Worm (Caenorhabditis elegans): ENCODE results near the gene H05C05.2.

Gene H05C05.2

DNA sequence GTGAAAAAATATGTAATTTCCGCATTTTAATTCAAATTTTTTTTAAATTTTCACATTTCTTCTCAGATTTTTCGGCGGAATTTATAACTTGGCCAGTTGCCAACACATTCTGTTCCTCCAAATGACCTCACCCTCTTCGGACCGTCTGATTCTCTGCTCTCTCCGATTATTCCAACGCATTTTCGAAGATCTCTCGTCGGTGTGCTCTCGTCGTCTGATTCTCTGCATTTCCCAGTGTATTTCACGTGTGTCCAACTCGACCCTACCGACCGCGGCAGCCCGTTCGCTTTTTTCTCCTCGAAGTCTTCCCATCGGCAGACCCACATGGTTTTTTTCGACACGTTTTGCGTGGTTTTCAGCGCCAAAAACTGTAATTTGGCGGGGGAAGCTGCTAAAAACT, 18.2 kb downstream of the H05C05.2 start:
- TF ChIP-seq F57A8.1 (GFP tag; optimal IDR thresholded peaks at IDR 0.05) (no peak), gei-17 (GFP tag; optimal IDR thresholded peaks at IDR 0.05) (no peak), mcd-1 (GFP tag; IDR thresholded peaks at IDR 0.05) (peak; percentile 36), cebp-1 (GFP tag; IDR thresholded peaks at IDR 0.05) (no peak), cebp-1 (tag; optimal IDR thresholded peaks at IDR 0.05) (peak; percentile 37), hmg-1.2 (GFP tag; IDR thresholded peaks at IDR 0.05) (peak; percentile 95), lin-26 (GFP tag; IDR thresholded peaks at IDR 0.05) (no peak), attf-6 (GFP tag; IDR thresholded peaks at IDR 0.05) (no peak), madf-6 (GFP tag; IDR thresholded peaks at IDR 0.05) (0 out of 2 replicates have a peak, but pooled peaks have one; percentile 18), attf-5 (GFP tag; optimal IDR thresholded peaks at IDR 0.05) (peak; percentile 38), rcor-1 (GFP tag; IDR thresholded peaks at IDR 0.05) (0 out of 2 replicates have a peak, but pooled peaks have one; percentile 25), sdz-38 (tag; optimal IDR thresholded peaks at IDR 0.05) (no peak), F10E7.11 (tag; optimal IDR thresholded peaks at IDR 0.05) (no peak), zfh-2 (GFP tag; conservative IDR thresholded peaks at IDR 0.05) (peak; percentile 50; the same call in 1 of the 2 replicates), nfyb-1 (GFP tag; IDR thresholded peaks at IDR 0.05) (no peak)

DNA sequence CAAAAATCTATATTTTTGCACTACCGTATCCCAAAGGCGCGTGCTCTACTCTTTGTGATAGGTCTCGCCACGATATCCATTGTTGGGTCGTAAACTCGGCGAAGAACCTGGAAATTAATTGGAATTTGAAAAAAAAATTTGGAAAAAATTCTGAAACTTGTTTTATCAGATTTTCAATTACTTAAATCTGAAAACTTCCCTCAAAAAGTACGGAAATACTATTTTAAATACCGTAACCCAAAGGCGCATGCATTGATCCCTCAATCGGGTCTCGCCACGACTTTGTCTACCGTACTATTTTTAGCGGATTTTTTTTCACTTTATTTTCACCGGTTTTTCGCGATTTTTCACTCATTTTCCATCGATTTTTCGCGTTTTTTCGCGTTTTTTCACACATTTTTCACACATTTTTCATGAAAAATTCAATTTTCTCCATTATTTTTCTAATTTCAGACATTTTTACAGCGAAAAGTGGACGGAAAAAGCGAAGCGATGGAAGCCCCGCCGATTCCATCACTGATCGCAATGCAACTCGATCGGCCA, 18.7 kb downstream of the H05C05.2 start, which contains the start of gene H05C05.1:
H05C05.1 (plus strand) TSS at position 493 of the 543 bp plus-strand sequence.
- TF ChIP-seq lsy-27 (tag; optimal IDR thresholded peaks at IDR 0.05; ENCODE audit: borderline replicate concordance, insufficient read depth), result no peak
- peak; percentile 44 for TF ChIP-seq snpc-1.3 (tag; optimal IDR thresholded peaks at IDR 0.05; ENCODE audit: insufficient read depth)
- TF ChIP-seq hsf-1 (GFP tag; IDR thresholded peaks at IDR 0.05), result peak; percentile 60; the same call in 1 of the 2 replicates
- TF ChIP-seq madf-6 (GFP tag; IDR thresholded peaks at IDR 0.05), result peak; percentile 96
- peak; percentile 100 for TF ChIP-seq lsl-1 (GFP tag; optimal IDR thresholded peaks at IDR 0.05)
- TF ChIP-seq efl-1 (GFP tag; optimal IDR thresholded peaks at IDR 0.05), result peak; percentile 71
- TF ChIP-seq B0019.2 (GFP tag; conservative IDR thresholded peaks at IDR 0.05), result 0 out of 2 replicates have a peak, but pooled peaks have one; percentile 24
- no peak for TF ChIP-seq F22D6.2 (tag; optimal IDR thresholded peaks at IDR 0.05)
- no peak for TF ChIP-seq lin-26 (GFP tag; IDR thresholded peaks at IDR 0.05)
- TF ChIP-seq dpl-1 (GFP tag; optimal IDR thresholded peaks at IDR 0.05), result peak; percentile 38
- peak; percentile 78 for TF ChIP-seq dox-1 (GFP tag; IDR thresholded peaks at IDR 0.05)
- TF ChIP-seq madf-3 (GFP tag; IDR thresholded peaks at IDR 0.05), result no peak
- peak; percentile 20 for TF ChIP-seq athp-1 (tag; optimal IDR thresholded peaks at IDR 0.05)
- no peak for TF ChIP-seq Y53F4B.3 (GFP tag; IDR thresholded peaks at IDR 0.05)
- TF ChIP-seq tlf-1 (GFP tag; optimal IDR thresholded peaks at IDR 0.05), result peak; percentile 66
- peak; percentile 78 for TF ChIP-seq ceh-91 (GFP tag; IDR thresholded peaks at IDR 0.05)
- peak; percentile 45 for TF ChIP-seq lin-54 (GFP tag; optimal IDR thresholded peaks at IDR 0.05)
- no peak for TF ChIP-seq attf-5 (GFP tag; optimal IDR thresholded peaks at IDR 0.05)
- 0 out of 2 replicates have a peak, but pooled peaks have one; percentile 45 for TF ChIP-seq Y95B8A.8 (GFP tag; IDR thresholded peaks at IDR 0.05)
- no peak for TF ChIP-seq mxl-1 (tag; optimal IDR thresholded peaks at IDR 0.05)
- no peak for TF ChIP-seq unc-130 (GFP tag; optimal IDR thresholded peaks at IDR 0.05)
- TF ChIP-seq snpc-3.4 (tag; optimal IDR thresholded peaks at IDR 0.05), result peak; percentile 50
- TF ChIP-seq xnd-1 (tag; optimal IDR thresholded peaks at IDR 0.05), result peak; percentile 99
- TF ChIP-seq nfya-2 (GFP tag; IDR thresholded peaks at IDR 0.05), result no peak
- TF ChIP-seq nhr-80 (tag; optimal IDR thresholded peaks at IDR 0.05), result no peak
- no peak for TF ChIP-seq K12H6.12 (tag; optimal IDR thresholded peaks at IDR 0.05)
- TF ChIP-seq ekl-4 (GFP tag; IDR thresholded peaks at IDR 0.05), result peak; percentile 63
- TF ChIP-seq F33H1.4 (GFP tag; IDR thresholded peaks at IDR 0.05), result peak; percentile 98
- no peak for TF ChIP-seq F23B12.7 (tag; optimal IDR thresholded peaks at IDR 0.05; ENCODE audit: insufficient read depth)
- peak; percentile 70 for TF ChIP-seq mcd-1 (GFP tag; IDR thresholded peaks at IDR 0.05)
- peak; percentile 46 for TF ChIP-seq tbp1 (GFP tag; optimal IDR thresholded peaks at IDR 0.05)
- TF ChIP-seq F49E8.2 (tag; optimal IDR thresholded peaks at IDR 0.05; ENCODE audit: insufficient read depth), result peak; percentile 21
- TF ChIP-seq F39B2.1 (GFP tag; IDR thresholded peaks at IDR 0.05), result no peak
- TF ChIP-seq madf-8 (GFP tag; conservative IDR thresholded peaks at IDR 0.05), result peak; percentile 87
- TF ChIP-seq bed-2 (GFP tag; IDR thresholded peaks at IDR 0.05), result no peak

Measured in whole organism, young adult.